Fruit fly (Drosophila melanogaster) whole organism, adult: ENCODE measurements around the gene RabX4.

Source experiments
- CG5204 ChIP-seq: fragments of 200-800 bp; sonication (Bioruptor generic); optimal IDR thresholded peaks from 2 replicates; lab custom pipeline; 2016; ENCODE audit warnings: missing biosample characterization, missing genetic modification characterization
- bab1 ChIP-seq: fragments of 200-800 bp; sonication (Bioruptor generic); optimal IDR thresholded peaks from 3 replicates; lab custom pipeline; 2019; ENCODE audit warnings: missing biosample characterization, mild to moderate bottlenecking, missing genetic modification characterization, moderate library complexity
- cic ChIP-seq: fragments of 200-800 bp; sonication (Bioruptor generic); optimal IDR thresholded peaks from 2 replicates; lab custom pipeline; 2017; ENCODE audit warnings: missing biosample characterization, mild to moderate bottlenecking, missing genetic modification characterization, moderate library complexity
- cnc ChIP-seq, 2 experiments: fragments of >200 bp; optimal IDR thresholded peaks; 2 replicates each; lab custom pipeline; 2017
- ovo ChIP-seq: fragments of 200-800 bp; sonication (Bioruptor generic); optimal IDR thresholded peaks from 2 replicates; lab custom pipeline; 2016; ENCODE audit warnings: missing biosample characterization, missing genetic modification characterization
- pad ChIP-seq: fragments of 200-800 bp; sonication (Bioruptor generic); optimal IDR thresholded peaks from 3 replicates; lab custom pipeline; 2017; ENCODE audit warnings: missing biosample characterization, missing genetic modification characterization, mild to moderate bottlenecking, moderate library complexity, missing genetic modification reagents

DNA sequence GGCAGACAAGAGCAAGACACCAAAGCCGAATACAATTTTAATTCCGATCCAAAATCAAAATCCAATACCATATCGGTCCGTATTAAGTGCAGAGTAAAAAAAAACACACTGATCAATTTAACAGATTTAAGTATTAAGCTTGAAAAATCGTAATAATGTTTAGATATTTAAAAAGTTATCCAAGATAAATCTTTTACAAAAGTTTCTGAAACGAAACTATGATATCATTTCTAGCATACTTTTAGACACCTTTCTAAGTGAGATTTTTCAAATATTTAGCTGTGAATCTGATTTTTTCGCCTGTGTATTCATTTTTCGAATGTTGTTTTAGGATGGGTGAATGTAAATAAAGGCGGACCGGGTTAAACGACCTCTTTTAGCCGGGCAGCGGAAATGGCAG, 51.1 kb downstream of the RabX4 start:
- TF ChIP-seq ovo (no peak), bab1 (no peak), CG5204 (GFP tag; lab: Kevin White, UChicago) (no peak), cnc (optimal IDR thresholded peaks at IDR 0.05; lab: Kevin White, UChicago) (no peak), cic (GFP tag; lab: Kevin White, UChicago) (no peak), pad (GFP tag; lab: Kevin White, UChicago) (no peak)
